Worm (Caenorhabditis elegans) whole organism, L1 larva: ENCODE results near the gene twk-7.

Experiments
- C04F5.9 ChIP-seq: sonication (generic microtip); optimal IDR thresholded peaks from 2 replicates; lab custom pipeline; 2016; ENCODE audit warnings: missing genetic modification characterization, missing compliant biosample characterization
- F16B12.6 ChIP-seq: fragments of 150-350 bp; optimal IDR thresholded peaks from 2 replicates; lab custom pipeline; 2014; ENCODE audit warnings: missing biosample characterization, missing genetic modification characterization
- aly-2 ChIP-seq: fragments of 150-350 bp; optimal IDR thresholded peaks from 2 replicates; lab custom pipeline; 2014; ENCODE audit warnings: missing biosample characterization, missing genetic modification characterization
- blmp-1 ChIP-seq: fragments of 150-350 bp; optimal IDR thresholded peaks from 2 replicates; lab custom pipeline; 2014; ENCODE audit warnings: missing biosample characterization, missing genetic modification characterization
- ceh-63 ChIP-seq: fragments of 200-800 bp; sonication (Bioruptor generic); optimal IDR thresholded peaks from 2 replicates; lab custom pipeline; 2018; ENCODE audit warnings: mild to moderate bottlenecking, missing genetic modification characterization, missing compliant biosample characterization
- dsc-1 ChIP-seq: sonication (generic microtip); optimal IDR thresholded peaks from 2 replicates; lab custom pipeline; 2016; ENCODE audit warnings: mild to moderate bottlenecking, missing genetic modification characterization, missing compliant biosample characterization
- efl-1 ChIP-seq, 4 experiments: fragments of 150-350 bp; optimal IDR thresholded peaks in 3 of 4; peaks in 1 of 4; 1 replicate in 1 of 4; 2 replicates in 3 of 4; lab custom pipeline; 2014; ENCODE audit warnings: missing biosample characterization in 2 of 4, missing genetic modification characterization in 2 of 4, missing genetic modification reagents in 2 of 4
- egl-13 ChIP-seq: sonication (generic microtip); optimal IDR thresholded peaks from 2 replicates; lab custom pipeline; 2016; ENCODE audit warnings: missing genotype, missing genetic modification reagents, missing genetic modification characterization, missing compliant biosample characterization
- elt-2 ChIP-seq: sonication (generic microtip); optimal IDR thresholded peaks from 2 replicates; lab custom pipeline; 2016; ENCODE audit warnings: missing genetic modification characterization, mild to moderate bottlenecking, inconsistent platforms, missing compliant biosample characterization, missing genetic modification reagents
- elt-3 ChIP-seq, 6 experiments: fragments of 150-350 bp in 1 of 6; sonication (generic microtip); optimal IDR thresholded peaks; 2 replicates each; lab custom pipeline; 2017 to 2018; ENCODE audit warnings: missing biosample characterization in 6 of 6, missing genetic modification characterization in 6 of 6, inconsistent platforms in 1 of 6
- fos-1 ChIP-seq: fragments of 150-350 bp; optimal IDR thresholded peaks from 2 replicates; lab custom pipeline; 2014; ENCODE audit warnings: missing biosample characterization, missing genetic modification characterization
- hlh-17 ChIP-seq: fragments of 200-800 bp; sonication (Bioruptor generic); optimal IDR thresholded peaks from 2 replicates; lab custom pipeline; 2018; ENCODE audit warnings: missing genetic modification characterization, mild to moderate bottlenecking, missing compliant biosample characterization, moderate library complexity, borderline replicate concordance
- lin-14 ChIP-seq: fragments of 200-800 bp; sonication (Bioruptor generic); optimal IDR thresholded peaks from 2 replicates; lab custom pipeline; 2018; ENCODE audit warnings: mild to moderate bottlenecking, missing genetic modification characterization, moderate library complexity, missing compliant biosample characterization
- lir-3 ChIP-seq: sonication (generic microtip); optimal IDR thresholded peaks from 2 replicates; lab custom pipeline; 2016; ENCODE audit warnings: mild to moderate bottlenecking, missing genetic modification characterization, moderate library complexity, missing compliant biosample characterization; ENCODE audit not compliant: poor library complexity
- lsy-2 ChIP-seq, 2 experiments: fragments of 150-350 bp; optimal IDR thresholded peaks; 2 replicates each; lab custom pipeline; 2014; ENCODE audit warnings: missing biosample characterization in 2 of 2, missing genetic modification characterization in 2 of 2
- mep-1 ChIP-seq: fragments of 150-350 bp; optimal IDR thresholded peaks from 2 replicates; lab custom pipeline; 2014; ENCODE audit warnings: missing biosample characterization, missing genetic modification characterization
- nhr-19 ChIP-seq: fragments of 200-800 bp; sonication (Bioruptor generic); conservative IDR thresholded peaks from 2 replicates; pipeline ENCODE4 v1.3.6; 2022; ENCODE audit warnings: missing genetic modification characterization, missing compliant biosample characterization
- nhr-20 ChIP-seq: sonication (generic microtip); optimal IDR thresholded peaks from 2 replicates; lab custom pipeline; 2016; ENCODE audit warnings: mild to moderate bottlenecking, missing genetic modification characterization, missing compliant biosample characterization
- nhr-47 ChIP-seq: sonication (generic microtip); optimal IDR thresholded peaks from 2 replicates; lab custom pipeline; 2016; ENCODE audit warnings: mild to moderate bottlenecking, missing genetic modification characterization, moderate library complexity, missing compliant biosample characterization
- nhr-84 ChIP-seq: sonication (generic microtip); optimal IDR thresholded peaks from 2 replicates; lab custom pipeline; 2017; ENCODE audit warnings: missing biosample characterization, missing genetic modification characterization
- rnt-1 ChIP-seq: sonication (generic microtip); optimal IDR thresholded peaks from 2 replicates; lab custom pipeline; 2016; ENCODE audit warnings: mild to moderate bottlenecking, missing genetic modification characterization, moderate library complexity, missing compliant biosample characterization
- skn-1 ChIP-seq: fragments of 150-350 bp; optimal IDR thresholded peaks from 2 replicates; lab custom pipeline; 2014; ENCODE audit warnings: missing biosample characterization, missing genetic modification characterization
- snpc-4 ChIP-seq: fragments of 150-350 bp; optimal IDR thresholded peaks from 2 replicates; lab custom pipeline; 2014; ENCODE audit warnings: missing biosample characterization, missing genetic modification characterization
- sox-4 ChIP-seq: sonication (generic microtip); optimal IDR thresholded peaks from 2 replicates; lab custom pipeline; 2016; ENCODE audit warnings: missing genetic modification characterization, missing compliant biosample characterization
- sup-37 ChIP-seq: fragments of 200-800 bp; sonication (Bioruptor generic); optimal IDR thresholded peaks from 2 replicates; lab custom pipeline; 2018; ENCODE audit warnings: mild to moderate bottlenecking, missing genetic modification characterization, missing compliant biosample characterization
- swsn-7 ChIP-seq: sonication (generic microtip); optimal IDR thresholded peaks from 2 replicates; lab custom pipeline; 2016; ENCODE audit warnings: missing genetic modification characterization, missing compliant biosample characterization
- tbx-2 ChIP-seq: sonication (generic microtip); optimal IDR thresholded peaks from 2 replicates; lab custom pipeline; 2016; ENCODE audit warnings: missing genetic modification characterization, missing compliant biosample characterization
- unc-30 ChIP-seq: sonication (generic microtip); optimal IDR thresholded peaks from 2 replicates; lab custom pipeline; 2017; ENCODE audit warnings: missing biosample characterization, missing genetic modification characterization
- zag-1 ChIP-seq: fragments of 150-350 bp; optimal IDR thresholded peaks from 2 replicates; lab custom pipeline; 2014; ENCODE audit warnings: missing biosample characterization, missing genetic modification characterization
- zip-4 ChIP-seq: fragments of 200-800 bp; sonication (Bioruptor generic); optimal IDR thresholded peaks from 2 replicates; lab custom pipeline; 2018; ENCODE audit warnings: mild to moderate bottlenecking, missing genetic modification characterization, moderate library complexity, missing compliant biosample characterization
- ztf-4 ChIP-seq: fragments of 150-350 bp; optimal IDR thresholded peaks from 2 replicates; lab custom pipeline; 2014; ENCODE audit warnings: missing biosample characterization, missing genetic modification characterization

The twk-7 gene

ce11 chrIII:8598961-8599360 is 44.6 kb downstream of the twk-7 start (continued):
- TF ChIP-seq elt-3 (tag; optimal IDR thresholded peaks at IDR 0.05; lab: Kevin White, UChicago) (peak in 1 of 6 experiments; percentile 59), skn-1 (no peak), snpc-4 (no peak), lsy-2 (tag; optimal IDR thresholded peaks at IDR 0.05; lab: Kevin White, UChicago) (no peak), lir-3 (tag; lab: Kevin White, UChicago) (no peak), sup-37 (GFP tag; lab: Kevin White, UChicago) (no peak), egl-13 (tag; lab: Kevin White, UChicago) (no peak), nhr-20 (tag; lab: Kevin White, UChicago) (peak; percentile 8), C04F5.9 (tag; lab: Kevin White, UChicago) (no peak), mep-1 (tag; lab: Kevin White, UChicago) (peak; percentile 53)

DNA sequence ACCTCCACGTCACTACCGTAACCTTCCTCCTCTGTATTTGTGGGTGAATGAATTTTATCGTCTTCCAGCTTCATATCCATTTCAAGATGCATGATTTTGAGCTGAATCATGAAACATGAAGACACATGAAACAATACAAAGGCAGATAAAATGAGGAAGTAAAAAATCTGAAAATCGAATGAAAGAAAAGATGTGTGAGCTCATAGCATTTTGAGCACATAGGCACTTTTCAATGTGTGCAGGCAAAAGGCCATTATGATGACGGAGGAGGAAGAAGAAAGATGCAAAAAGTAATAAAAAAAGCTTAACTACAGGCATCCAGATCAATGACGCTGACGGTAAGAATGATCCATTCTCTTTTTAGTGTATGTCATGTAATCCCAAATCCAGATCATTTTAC is 45.8 kb downstream of the twk-7 start, which contains the start of gene ztf-30:
ztf-30 (minus strand) TSS at position 101 of the 400 bp plus-strand sequence.
- no peak for TF ChIP-seq zag-1
- TF ChIP-seq dsc-1 (tag; lab: Kevin White, UChicago): peak; percentile 24

ce11 chrIII:8596692-8597091 is 46.8 kb downstream of the twk-7 start:
- TF ChIP-seq rnt-1 (tag; lab: Kevin White, UChicago): no peak
- TF ChIP-seq aly-2 (tag; lab: Kevin White, UChicago): no peak
- TF ChIP-seq blmp-1 (tag; lab: Kevin White, UChicago): peak; percentile 97

ce11 chrIII:8594088-8594487 is 49.5 kb downstream of the twk-7 start:
- TF ChIP-seq sup-37 (GFP tag; lab: Kevin White, UChicago) (no peak), lin-14 (GFP tag; lab: Kevin White, UChicago) (peak; percentile 7), elt-2 (tag; lab: Kevin White, UChicago) (peak; percentile 75)

DNA sequence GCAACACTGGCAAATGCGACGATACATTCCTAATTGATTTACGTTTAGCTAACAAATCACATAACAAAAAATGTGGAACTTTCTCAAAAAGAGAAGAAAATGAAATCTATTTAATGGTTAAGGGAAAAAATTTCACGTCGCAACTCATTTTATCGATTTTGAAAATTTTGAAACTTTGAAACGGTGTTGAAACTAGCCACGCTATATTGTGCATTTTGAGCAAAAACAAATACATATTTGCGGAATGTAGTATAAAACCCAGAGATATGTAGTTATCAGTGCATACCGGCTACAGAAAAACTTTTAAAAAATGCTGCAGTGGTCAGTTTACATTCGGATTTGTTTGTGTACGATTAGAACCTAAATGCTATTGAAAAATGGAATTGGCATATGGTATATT is 49.9 kb downstream of the twk-7 start, which contains the start of gene C06E1.7:
C06E1.7 (minus strand) TSS at position 101 of the 400 bp plus-strand sequence.
- TF ChIP-seq hlh-17 (GFP tag; lab: Kevin White, UChicago) (no peak), F16B12.6 (tag; lab: Kevin White, UChicago) (no peak), zip-4 (GFP tag; lab: Kevin White, UChicago) (no peak), sox-4 (no peak), nhr-20 (tag; lab: Kevin White, UChicago) (no peak), unc-30 (tag; lab: Kevin White, UChicago) (no peak), nhr-47 (tag; lab: Kevin White, UChicago) (no peak), efl-1 (optimal IDR thresholded peaks at IDR 0.05; lab: Kevin White, UChicago) (no peak), efl-1 (GFP tag; optimal IDR thresholded peaks at IDR 0.05 in 1 of 2; lab: Kevin White, UChicago) (no peak), ztf-4 (tag; lab: Kevin White, UChicago) (no peak), tbx-2 (tag; lab: Kevin White, UChicago) (no peak), ceh-63 (no peak), sup-37 (GFP tag; lab: Kevin White, UChicago) (no peak), nhr-84 (tag; lab: Kevin White, UChicago) (no peak), nhr-19 (GFP tag; lab: Robert Waterston, UW) (no peak)

DNA sequence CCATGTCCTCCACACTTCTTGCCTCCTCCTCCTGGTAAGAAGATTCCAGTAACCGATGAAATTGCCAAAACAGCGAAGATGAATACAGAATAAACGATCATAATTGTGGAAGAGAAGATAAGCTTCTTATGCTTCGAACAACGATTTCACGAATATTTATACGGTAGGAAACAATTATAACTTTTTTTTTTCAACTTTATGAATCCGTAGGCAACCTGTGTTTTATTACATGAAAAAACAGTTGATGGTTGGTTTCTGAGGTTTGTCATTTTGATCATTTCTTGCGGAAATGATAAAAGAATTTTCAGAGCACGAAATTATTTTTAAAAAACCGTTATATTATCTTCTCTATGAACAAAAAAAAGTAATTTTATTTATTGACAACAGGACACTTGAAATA is 52.7 kb downstream of the twk-7 start, which contains the start of gene fipr-16:
fipr-16 (minus strand) TSS at position 101 of the 400 bp plus-strand sequence.
- TF ChIP-seq efl-1 (optimal IDR thresholded peaks at IDR 0.05; lab: Kevin White, UChicago): no peak
- no peak for TF ChIP-seq efl-1 (GFP tag; optimal IDR thresholded peaks at IDR 0.05 in 1 of 2; lab: Kevin White, UChicago)
- no peak for TF ChIP-seq swsn-7 (tag; lab: Kevin White, UChicago)
- TF ChIP-seq fos-1 (tag; lab: Kevin White, UChicago): no peak
